Worm (Caenorhabditis elegans) whole organism, L2 larva: ENCODE data around the gene T10B5.3.
"Not testable (repeated sequence)": the region's sequence is repeated elsewhere in the genome, so short reads cannot be mapped to it uniquely, and the experiment has no call there.

Source experiments
- ZK546.5 ChIP-seq: sonication (generic microtip); optimal IDR thresholded peaks from 2 replicates; lab custom pipeline; 2017; ENCODE audit warnings: missing biosample characterization, missing genetic modification characterization
- aly-2 ChIP-seq: fragments of 150-350 bp; optimal IDR thresholded peaks from 2 replicates; lab custom pipeline; 2014; ENCODE audit warnings: missing biosample characterization, missing genetic modification characterization
- blmp-1 ChIP-seq: sonication (generic microtip); optimal IDR thresholded peaks from 2 replicates; lab custom pipeline; 2017; ENCODE audit warnings: missing genetic modification characterization, mild to moderate bottlenecking, missing compliant biosample characterization, antibody characterized with exemption, moderate library complexity; ENCODE audit not compliant: insufficient read depth
- elt-3 ChIP-seq: sonication (generic microtip); optimal IDR thresholded peaks from 2 replicates; lab custom pipeline; 2017; ENCODE audit warnings: missing biosample characterization, missing genetic modification characterization
- nhr-10 ChIP-seq: sonication (generic microtip); optimal IDR thresholded peaks from 2 replicates; lab custom pipeline; 2017; ENCODE audit warnings: missing biosample characterization, missing genetic modification characterization
- nhr-12 ChIP-seq: fragments of 150-350 bp; optimal IDR thresholded peaks from 2 replicates; lab custom pipeline; 2014; ENCODE audit warnings: missing biosample characterization, missing genetic modification characterization
- unc-62 ChIP-seq: fragments of 150-350 bp; optimal IDR thresholded peaks from 2 replicates; lab custom pipeline; 2014; ENCODE audit warnings: missing biosample characterization, missing genetic modification reagents, missing genetic modification characterization

DNA sequence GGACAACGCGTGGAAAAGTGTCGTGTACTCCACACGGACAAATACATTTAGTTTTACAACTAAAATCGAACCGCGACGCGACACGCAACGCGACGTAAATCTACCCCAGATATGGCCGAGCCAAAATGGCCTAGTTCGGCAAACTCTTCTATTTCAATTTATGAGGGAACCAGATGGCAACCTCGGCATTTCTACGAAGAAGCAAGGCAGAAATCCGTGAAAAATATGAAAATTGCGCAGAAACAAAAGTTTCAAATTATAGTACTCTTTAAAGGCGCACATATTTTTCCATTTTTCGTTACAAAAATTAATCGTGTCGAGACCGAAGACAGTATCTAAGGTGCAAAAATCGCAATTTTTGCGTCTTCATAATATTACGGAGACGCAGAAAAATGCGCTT is 54.8 kb downstream of the T10B5.3 start, which contains the start of gene Y46H3A.5:
- TF ChIP-seq blmp-1; nhr-12 (tag; lab: Kevin White, UChicago); ZK546.5 (tag; lab: Kevin White, UChicago); nhr-10 (tag; lab: Kevin White, UChicago); unc-62 (GFP tag; lab: Kevin White, UChicago); aly-2 (tag; lab: Kevin White, UChicago); elt-3 (tag; lab: Kevin White, UChicago): not testable (repeated sequence)
